Fruit fly (Drosophila melanogaster) whole organism, prepupa: ENCODE data around the gene CG17786.

ENCODE experiments used
- CG10631 ChIP-seq: fragments of 200-800 bp; sonication (Bioruptor generic); optimal IDR thresholded peaks from 2 replicates; lab custom pipeline; 2016; ENCODE audit warnings: missing biosample characterization, missing genetic modification characterization
- CG10669 ChIP-seq: fragments of 200-800 bp; sonication (Bioruptor generic); optimal IDR thresholded peaks from 3 replicates; lab custom pipeline; 2018; ENCODE audit warnings: missing biosample characterization, mild to moderate bottlenecking, missing genetic modification characterization, moderate library complexity
- CG11294 ChIP-seq: fragments of 200-800 bp; sonication (Bioruptor generic); IDR thresholded peaks from 2 replicates; pipeline ENCODE4 v1.3.6; 2022; ENCODE audit warnings: missing biosample characterization, missing genetic modification characterization
- CG11762 ChIP-seq: fragments of 200-800 bp; sonication (Bioruptor generic); optimal IDR thresholded peaks from 3 replicates; lab custom pipeline; 2016; ENCODE audit warnings: missing biosample characterization, missing genetic modification characterization; ENCODE audit not compliant: insufficient read depth
- CG11902 ChIP-seq: fragments of 200-800 bp; sonication (Bioruptor generic); optimal IDR thresholded peaks from 3 replicates; lab custom pipeline; 2016; ENCODE audit warnings: missing biosample characterization, missing genetic modification characterization
- CG1621 ChIP-seq: fragments of 200-800 bp; sonication (Bioruptor generic); optimal IDR thresholded peaks from 3 replicates; lab custom pipeline; 2018; ENCODE audit warnings: missing biosample characterization, mild to moderate bottlenecking, missing genetic modification characterization
- CG16779 ChIP-seq: fragments of 200-800 bp; sonication (Bioruptor generic); optimal IDR thresholded peaks from 3 replicates; lab custom pipeline; 2017; ENCODE audit warnings: missing biosample characterization, mild to moderate bottlenecking, missing genetic modification characterization
- CG3032 ChIP-seq: fragments of 200-800 bp; optimal IDR thresholded peaks from 2 replicates; lab custom pipeline; 2019; ENCODE audit warnings: missing biosample characterization, mild to moderate bottlenecking, missing genetic modification characterization, moderate library complexity
- CG31627 ChIP-seq: fragments of 200-800 bp; sonication (Bioruptor generic); optimal IDR thresholded peaks from 3 replicates; lab custom pipeline; 2016; ENCODE audit warnings: missing biosample characterization, missing genetic modification characterization
- CG32006 ChIP-seq: fragments of 200-800 bp; sonication (Bioruptor generic); optimal IDR thresholded peaks from 3 replicates; lab custom pipeline; 2017; ENCODE audit warnings: missing biosample characterization, mild to moderate bottlenecking, missing genetic modification characterization
- CG34406 ChIP-seq: fragments of 200-800 bp; sonication (Bioruptor generic); optimal IDR thresholded peaks from 3 replicates; lab custom pipeline; 2016; ENCODE audit warnings: missing biosample characterization, missing genetic modification characterization
- CG3919 ChIP-seq: fragments of 200-800 bp; sonication (Bioruptor generic); optimal IDR thresholded peaks from 3 replicates; lab custom pipeline; 2016; ENCODE audit warnings: missing biosample characterization, missing genetic modification characterization
- CG4318 ChIP-seq: fragments of 200-800 bp; sonication (Bioruptor generic); optimal IDR thresholded peaks from 3 replicates; lab custom pipeline; 2017; ENCODE audit warnings: missing biosample characterization, mild to moderate bottlenecking, missing genetic modification characterization
- CG6163 ChIP-seq: fragments of 200-800 bp; sonication (Bioruptor generic); IDR thresholded peaks from 3 replicates; pipeline ENCODE4 v1.3.6; 2022; ENCODE audit warnings: missing biosample characterization, missing genetic modification characterization
- CG6276 ChIP-seq: fragments of 200-800 bp; sonication (Bioruptor generic); optimal IDR thresholded peaks from 2 replicates; lab custom pipeline; 2017; ENCODE audit warnings: missing biosample characterization, mild to moderate bottlenecking, missing genetic modification characterization
- CG6792 ChIP-seq: fragments of 200-800 bp; sonication (Bioruptor generic); optimal IDR thresholded peaks from 3 replicates; lab custom pipeline; 2016; ENCODE audit warnings: missing biosample characterization, missing genetic modification characterization
- CG6808 ChIP-seq: fragments of 200-800 bp; sonication (Bioruptor generic); optimal IDR thresholded peaks from 3 replicates; lab custom pipeline; 2017; ENCODE audit warnings: missing biosample characterization, missing genetic modification characterization, mild to moderate bottlenecking, moderate library complexity, missing genetic modification reagents
- CG6854 ChIP-seq: fragments of 200-800 bp; sonication (Bioruptor generic); optimal IDR thresholded peaks from 2 replicates; lab custom pipeline; 2017; ENCODE audit warnings: missing biosample characterization, mild to moderate bottlenecking, missing genetic modification characterization
- CG7368 ChIP-seq: fragments of 200-800 bp; sonication (Bioruptor generic); optimal IDR thresholded peaks from 3 replicates; lab custom pipeline; 2016; ENCODE audit warnings: missing biosample characterization, missing genetic modification characterization
- CG8119 ChIP-seq: fragments of 200-800 bp; sonication (Bioruptor generic); IDR thresholded peaks from 3 replicates; pipeline ENCODE4 v1.3.6; 2022; ENCODE audit warnings: missing biosample characterization, missing genetic modification characterization
- CG8319 ChIP-seq: fragments of 200-800 bp; sonication (Bioruptor generic); optimal IDR thresholded peaks from 3 replicates; lab custom pipeline; 2016; ENCODE audit warnings: missing biosample characterization, missing genetic modification characterization
- CG9139 ChIP-seq: fragments of 200-800 bp; sonication (Bioruptor generic); optimal IDR thresholded peaks from 3 replicates; lab custom pipeline; 2017; ENCODE audit warnings: missing biosample characterization, mild to moderate bottlenecking, missing genetic modification characterization
- Eip75B ChIP-seq: fragments of 200-800 bp; sonication (Bioruptor generic); optimal IDR thresholded peaks from 3 replicates; lab custom pipeline; 2016; ENCODE audit warnings: missing biosample characterization, missing genetic modification characterization
- Eip78C ChIP-seq: fragments of 200-800 bp; sonication (Bioruptor generic); peaks from one replicate; lab custom pipeline; 2016; ENCODE audit warnings: missing biosample characterization, missing genetic modification characterization
- Eip93F ChIP-seq: fragments of 200-800 bp; sonication (Bioruptor generic); optimal IDR thresholded peaks from 2 replicates; lab custom pipeline; 2016; ENCODE audit warnings: missing biosample characterization, mild to moderate bottlenecking, missing genetic modification characterization
- Ets21C ChIP-seq: fragments of 200-800 bp; sonication (Bioruptor generic); optimal IDR thresholded peaks from 3 replicates; lab custom pipeline; 2016; ENCODE audit warnings: missing biosample characterization, missing genetic modification characterization
- Ets96B ChIP-seq: fragments of 200-800 bp; optimal IDR thresholded peaks from 2 replicates; lab custom pipeline; 2019; ENCODE audit warnings: missing biosample characterization, mild to moderate bottlenecking, missing genetic modification characterization, moderate library complexity
- Gug ChIP-seq: fragments of 200-800 bp; sonication (Bioruptor generic); IDR thresholded peaks from 2 replicates; pipeline ENCODE4 v1.3.6; 2022; ENCODE audit warnings: missing biosample characterization, missing genetic modification characterization
- Hr39 ChIP-seq: fragments of 200-800 bp; sonication (Bioruptor generic); optimal IDR thresholded peaks from 2 replicates; lab custom pipeline; 2016; ENCODE audit warnings: missing biosample characterization, missing genetic modification characterization
- Hr4 ChIP-seq: fragments of 200-800 bp; sonication (Bioruptor generic); optimal IDR thresholded peaks from 3 replicates; lab custom pipeline; 2016; ENCODE audit warnings: missing biosample characterization, missing genetic modification characterization
- Lpt ChIP-seq: fragments of 200-800 bp; sonication (Bioruptor generic); optimal IDR thresholded peaks from 3 replicates; lab custom pipeline; 2016; ENCODE audit warnings: missing biosample characterization, missing genetic modification characterization
- Met ChIP-seq: fragments of 200-800 bp; sonication (Bioruptor generic); optimal IDR thresholded peaks from 3 replicates; lab custom pipeline; 2016; ENCODE audit warnings: missing biosample characterization, missing genetic modification characterization
- OdsH ChIP-seq: fragments of 200-800 bp; sonication (Bioruptor generic); optimal IDR thresholded peaks from 3 replicates; lab custom pipeline; 2016; ENCODE audit warnings: missing biosample characterization, missing genetic modification characterization
- Smox ChIP-seq: fragments of 200-800 bp; sonication (Bioruptor generic); optimal IDR thresholded peaks from 3 replicates; lab custom pipeline; 2016; ENCODE audit warnings: missing biosample characterization, missing genetic modification characterization
- Sox102F ChIP-seq: fragments of 200-800 bp; sonication (Bioruptor generic); optimal IDR thresholded peaks from 2 replicates; lab custom pipeline; 2016; ENCODE audit warnings: missing biosample characterization, mild to moderate bottlenecking, missing genetic modification characterization
- Sox14 ChIP-seq: fragments of 200-800 bp; sonication (Bioruptor generic); optimal IDR thresholded peaks from 3 replicates; lab custom pipeline; 2016; ENCODE audit warnings: missing biosample characterization, missing genetic modification characterization
- Sox15 ChIP-seq: fragments of 200-800 bp; sonication (Bioruptor generic); optimal IDR thresholded peaks from 3 replicates; lab custom pipeline; 2016; ENCODE audit warnings: missing biosample characterization, missing genetic modification characterization
- acj6 ChIP-seq: fragments of 200-800 bp; sonication (Bioruptor generic); optimal IDR thresholded peaks from 3 replicates; lab custom pipeline; 2016; ENCODE audit warnings: missing biosample characterization, missing genetic modification characterization
- cyc ChIP-seq: fragments of 200-800 bp; sonication (Bioruptor generic); optimal IDR thresholded peaks from 3 replicates; lab custom pipeline; 2016; ENCODE audit warnings: missing biosample characterization, missing genetic modification characterization
- eg ChIP-seq: fragments of 200-800 bp; sonication (Bioruptor generic); IDR thresholded peaks from 3 replicates; pipeline ENCODE4 v1.3.6; 2022; ENCODE audit warnings: missing biosample characterization, missing genetic modification characterization
- esn ChIP-seq: fragments of 200-800 bp; sonication (Bioruptor generic); optimal IDR thresholded peaks from 2 replicates; lab custom pipeline; 2016; ENCODE audit warnings: missing biosample characterization, mild to moderate bottlenecking, missing genetic modification characterization, moderate library complexity
- fd59A ChIP-seq: fragments of 200-800 bp; sonication (Bioruptor generic); optimal IDR thresholded peaks from 2 replicates; lab custom pipeline; 2017; ENCODE audit warnings: missing biosample characterization, mild to moderate bottlenecking, missing genetic modification characterization, missing genetic modification reagents
- fd85E ChIP-seq: fragments of 200-800 bp; sonication (Bioruptor generic); optimal IDR thresholded peaks from 3 replicates; lab custom pipeline; 2016; ENCODE audit warnings: missing biosample characterization, missing genetic modification characterization
- fkh ChIP-seq: fragments of 200-800 bp; sonication (Bioruptor generic); optimal IDR thresholded peaks from 3 replicates; lab custom pipeline; 2017; ENCODE audit warnings: missing biosample characterization, mild to moderate bottlenecking, missing genetic modification characterization, moderate library complexity
- lz ChIP-seq: fragments of 200-800 bp; sonication (Bioruptor generic); optimal IDR thresholded peaks from 3 replicates; lab custom pipeline; 2016; ENCODE audit warnings: missing biosample characterization, missing genetic modification characterization
- net ChIP-seq: fragments of 200-800 bp; sonication (Bioruptor generic); optimal IDR thresholded peaks from 3 replicates; lab custom pipeline; 2016; ENCODE audit warnings: missing biosample characterization, missing genetic modification characterization
- salr ChIP-seq, 2 experiments: fragments of 200-800 bp; sonication (Bioruptor generic); optimal IDR thresholded peaks; 3 replicates each; lab custom pipeline; 2016 to 2018; ENCODE audit warnings: missing biosample characterization in 2 of 2, missing genetic modification characterization in 2 of 2, mild to moderate bottlenecking in 1 of 2
- spab ChIP-seq: fragments of 200-800 bp; sonication (Bioruptor generic); optimal IDR thresholded peaks from 2 replicates; lab custom pipeline; 2017; ENCODE audit warnings: missing biosample characterization, mild to moderate bottlenecking, missing genetic modification characterization, missing genetic modification reagents
- ss ChIP-seq, 2 experiments: fragments of 200-800 bp; sonication (Bioruptor generic); optimal IDR thresholded peaks; 2 replicates in 1 of 2; 3 replicates in 1 of 2; lab custom pipeline; 2017 to 2018; ENCODE audit warnings: mild to moderate bottlenecking in 2 of 2, missing biosample characterization in 2 of 2, missing genetic modification characterization in 2 of 2, moderate library complexity in 1 of 2
- topi ChIP-seq: fragments of 200-800 bp; sonication (Bioruptor generic); optimal IDR thresholded peaks from 3 replicates; lab custom pipeline; 2016; ENCODE audit warnings: missing biosample characterization, missing genetic modification characterization
- vri ChIP-seq: fragments of 200-800 bp; sonication (Bioruptor generic); optimal IDR thresholded peaks from 3 replicates; lab custom pipeline; 2016; ENCODE audit warnings: missing biosample characterization, mild to moderate bottlenecking, missing genetic modification characterization

CG17786 gene

dm6 chr3R:24263588-24264413, 45.3 kb upstream of the CG17786 start:
- TF ChIP-seq eg (0 out of 3 replicates have a peak, but pooled peaks have one; percentile 28), CG11902 (GFP tag; lab: Kevin White, UChicago) (no peak), lz (GFP tag; lab: Kevin White, UChicago) (peak; percentile 20), net (GFP tag; lab: Kevin White, UChicago) (no peak), CG7368 (GFP tag; lab: Kevin White, UChicago) (no peak), Sox15 (GFP tag; lab: Kevin White, UChicago) (no peak), Eip75B (GFP tag; lab: Kevin White, UChicago) (peak; percentile 22), vri (GFP tag; lab: Kevin White, UChicago) (no peak), ss (GFP tag; optimal IDR thresholded peaks at IDR 0.05; lab: Kevin White, UChicago) (no peak), CG6276 (GFP tag; lab: Kevin White, UChicago) (no peak), fkh (GFP tag; lab: Kevin White, UChicago) (no peak), Ets21C (no peak), Smox (GFP tag; lab: Kevin White, UChicago) (no peak), CG6808 (GFP tag; lab: Kevin White, UChicago) (no peak), Sox14 (GFP tag; lab: Kevin White, UChicago) (no peak), CG10631 (GFP tag; lab: Kevin White, UChicago) (peak; percentile 27), CG6854 (no peak), spab (GFP tag; lab: Kevin White, UChicago) (no peak), topi (GFP tag; lab: Kevin White, UChicago) (peak; percentile 16), cyc (GFP tag; lab: Kevin White, UChicago) (no peak), CG9139 (GFP tag; lab: Kevin White, UChicago) (no peak), Hr4 (GFP tag; lab: Kevin White, UChicago) (peak; percentile 61), CG32006 (GFP tag; lab: Kevin White, UChicago) (peak; percentile 34), Eip78C (GFP tag; lab: Kevin White, UChicago) (peak; percentile 72), CG6792 (GFP tag; lab: Kevin White, UChicago) (no peak), CG8119 (GFP tag; lab: Robert Waterston, UW) (no peak), CG11294 (no peak), CG1621 (tag; lab: Kevin White, UChicago) (no peak), CG11762 (GFP tag; lab: Kevin White, UChicago) (peak; percentile 22), CG6163 (GFP tag; lab: Robert Waterston, UW) (no peak), acj6 (no peak), CG31627 (peak; percentile 26), CG3919 (no peak), Eip93F (no peak), CG8319 (GFP tag; lab: Kevin White, UChicago) (no peak), CG16779 (tag; lab: Kevin White, UChicago) (no peak), Sox102F (no peak), Lpt (GFP tag; lab: Kevin White, UChicago) (peak; percentile 14), fd59A (GFP tag; lab: Kevin White, UChicago) (no peak), CG4318 (GFP tag; lab: Kevin White, UChicago) (no peak), CG34406 (GFP tag; lab: Kevin White, UChicago) (no peak), salr (GFP tag; optimal IDR thresholded peaks at IDR 0.05; lab: Kevin White, UChicago) (peak in 1 of 2 experiments; percentile 13), Met (GFP tag; lab: Kevin White, UChicago) (peak; percentile 36), Hr39 (GFP tag; lab: Kevin White, UChicago) (peak; percentile 7), fd85E (GFP tag; lab: Kevin White, UChicago) (no peak), Gug (GFP tag; lab: Robert Waterston, UW) (no peak), Ets96B (tag; lab: Kevin White, UChicago) (peak; percentile 41), esn (GFP tag; lab: Kevin White, UChicago) (peak; percentile 35), CG10669 (GFP tag; lab: Kevin White, UChicago) (peak; percentile 34), CG3032 (tag; lab: Kevin White, UChicago) (no peak), OdsH (peak; percentile 20)
